Worm (Caenorhabditis elegans) whole organism, L2 larva: Measurements from ENCODE around the gene gpa-4.

Experiments
- C34F6.9 ChIP-seq: fragments of 150-350 bp; optimal IDR thresholded peaks from 2 replicates; lab custom pipeline; 2014; ENCODE audit warnings: missing biosample characterization, missing genetic modification characterization
- F13H6.1 ChIP-seq: sonication (generic microtip); optimal IDR thresholded peaks from 2 replicates; lab custom pipeline; 2016; ENCODE audit warnings: missing genetic modification characterization, missing compliant biosample characterization
- R02D3.7 ChIP-seq: fragments of 150-350 bp; optimal IDR thresholded peaks from 2 replicates; lab custom pipeline; 2014; ENCODE audit warnings: missing biosample characterization, missing genetic modification characterization
- Y55F3AM.14 ChIP-seq: fragments of 200-800 bp; sonication (Bioruptor generic); optimal IDR thresholded peaks from 2 replicates; lab custom pipeline; 2018; ENCODE audit warnings: mild to moderate bottlenecking, missing genetic modification characterization, missing compliant biosample characterization
- ZK546.5 ChIP-seq: sonication (generic microtip); optimal IDR thresholded peaks from 2 replicates; lab custom pipeline; 2017; ENCODE audit warnings: missing biosample characterization, missing genetic modification characterization
- alr-1 ChIP-seq: fragments of 150-350 bp; optimal IDR thresholded peaks from 2 replicates; lab custom pipeline; 2014; ENCODE audit warnings: missing biosample characterization, missing genetic modification characterization
- aly-2 ChIP-seq: fragments of 150-350 bp; optimal IDR thresholded peaks from 2 replicates; lab custom pipeline; 2014; ENCODE audit warnings: missing biosample characterization, missing genetic modification characterization
- ama-1 ChIP-seq: fragments of 150-350 bp; optimal IDR thresholded peaks from 2 replicates; lab custom pipeline; 2018; ENCODE audit warnings: inconsistent platforms
- blmp-1 ChIP-seq: sonication (generic microtip); optimal IDR thresholded peaks from 2 replicates; lab custom pipeline; 2017; ENCODE audit warnings: missing genetic modification characterization, mild to moderate bottlenecking, missing compliant biosample characterization, antibody characterized with exemption, moderate library complexity; ENCODE audit not compliant: insufficient read depth
- ceh-16 ChIP-seq: fragments of 150-350 bp; optimal IDR thresholded peaks from 2 replicates; lab custom pipeline; 2014; ENCODE audit warnings: missing biosample characterization, missing genetic modification characterization
- ceh-82 ChIP-seq: fragments of 150-350 bp; optimal IDR thresholded peaks from 2 replicates; lab custom pipeline; 2014; ENCODE audit warnings: missing biosample characterization, missing genetic modification characterization
- crh-2 ChIP-seq: sonication (generic microtip); optimal IDR thresholded peaks from 2 replicates; lab custom pipeline; 2017; ENCODE audit warnings: missing biosample characterization, missing genetic modification characterization
- dmd-4 ChIP-seq: sonication (generic microtip); optimal IDR thresholded peaks from 2 replicates; lab custom pipeline; 2017; ENCODE audit warnings: missing biosample characterization, missing genetic modification characterization
- egl-27 ChIP-seq: sonication (generic microtip); optimal IDR thresholded peaks from 3 replicates; lab custom pipeline; 2017; ENCODE audit warnings: missing biosample characterization, missing genetic modification reagents, missing genetic modification characterization
- elt-1 ChIP-seq: fragments of 150-350 bp; optimal IDR thresholded peaks from 2 replicates; lab custom pipeline; 2014; ENCODE audit warnings: missing biosample characterization, missing genetic modification characterization
- elt-3 ChIP-seq: sonication (generic microtip); optimal IDR thresholded peaks from 2 replicates; lab custom pipeline; 2017; ENCODE audit warnings: missing biosample characterization, missing genetic modification characterization
- fos-1 ChIP-seq: fragments of 150-350 bp; optimal IDR thresholded peaks from 2 replicates; lab custom pipeline; 2014; ENCODE audit warnings: missing biosample characterization, missing genetic modification characterization
- gmeb-1 ChIP-seq: fragments of 150-350 bp; optimal IDR thresholded peaks from 2 replicates; lab custom pipeline; 2014; ENCODE audit warnings: missing biosample characterization, missing genetic modification characterization
- lin-11 ChIP-seq: fragments of 150-350 bp; sonication (generic microtip); optimal IDR thresholded peaks from 2 replicates; lab custom pipeline; 2014; ENCODE audit warnings: missing biosample characterization, missing genetic modification characterization, inconsistent platforms, mixed read lengths
- lin-13 ChIP-seq: fragments of 150-350 bp; optimal IDR thresholded peaks from 2 replicates; lab custom pipeline; 2014; ENCODE audit warnings: missing biosample characterization, missing genetic modification reagents, missing genetic modification characterization
- lin-39 ChIP-seq: fragments of 150-350 bp; optimal IDR thresholded peaks from 2 replicates; lab custom pipeline; 2014; ENCODE audit warnings: missing biosample characterization, missing genetic modification reagents, missing genetic modification characterization
- lsy-2 ChIP-seq, 2 experiments: fragments of 150-350 bp in 1 of 2; sonication (generic microtip) in 1 of 2; optimal IDR thresholded peaks; 2 replicates each; lab custom pipeline; 2014 to 2017; ENCODE audit warnings: missing biosample characterization in 2 of 2, missing genetic modification characterization in 2 of 2
- mab-5 ChIP-seq: fragments of 150-350 bp; optimal IDR thresholded peaks from 2 replicates; lab custom pipeline; 2014; ENCODE audit warnings: missing biosample characterization, missing genetic modification characterization
- mbf-1 ChIP-seq: sonication (generic microtip); optimal IDR thresholded peaks from 2 replicates; lab custom pipeline; 2017; ENCODE audit warnings: missing biosample characterization, missing genetic modification characterization
- mdl-1 ChIP-seq, 2 experiments: fragments of 150-350 bp in 1 of 2; sonication (generic microtip) in 1 of 2; optimal IDR thresholded peaks; 2 replicates each; lab custom pipeline; 2017; ENCODE audit warnings: missing biosample characterization in 2 of 2, missing genetic modification characterization in 2 of 2
- nhr-10 ChIP-seq: sonication (generic microtip); optimal IDR thresholded peaks from 2 replicates; lab custom pipeline; 2017; ENCODE audit warnings: missing biosample characterization, missing genetic modification characterization
- nhr-11 ChIP-seq: fragments of 150-350 bp; optimal IDR thresholded peaks from 2 replicates; lab custom pipeline; 2014; ENCODE audit warnings: missing biosample characterization, missing genetic modification characterization
- nhr-12 ChIP-seq: fragments of 150-350 bp; optimal IDR thresholded peaks from 2 replicates; lab custom pipeline; 2014; ENCODE audit warnings: missing biosample characterization, missing genetic modification characterization
- nhr-129 ChIP-seq: fragments of 150-350 bp; optimal IDR thresholded peaks from 2 replicates; lab custom pipeline; 2014; ENCODE audit warnings: missing biosample characterization, missing genetic modification characterization
- nhr-21 ChIP-seq: fragments of 150-350 bp; optimal IDR thresholded peaks from 2 replicates; lab custom pipeline; 2014; ENCODE audit warnings: missing biosample characterization, missing genetic modification characterization
- nhr-23 ChIP-seq: fragments of 150-350 bp; optimal IDR thresholded peaks from 2 replicates; lab custom pipeline; 2014; ENCODE audit warnings: missing biosample characterization, missing genetic modification reagents, missing genetic modification characterization
- nhr-237 ChIP-seq: fragments of 150-350 bp; optimal IDR thresholded peaks from 2 replicates; lab custom pipeline; 2014; ENCODE audit warnings: missing biosample characterization, missing genetic modification characterization
- nhr-25 ChIP-seq: fragments of 150-350 bp; sonication (generic microtip); optimal IDR thresholded peaks from 3 replicates; lab custom pipeline; 2014; ENCODE audit warnings: missing biosample characterization, missing genetic modification characterization
- nhr-6 ChIP-seq: fragments of 150-350 bp; optimal IDR thresholded peaks from 2 replicates; lab custom pipeline; 2014; ENCODE audit warnings: missing biosample characterization, missing genetic modification characterization
- nhr-77 ChIP-seq: fragments of 150-350 bp; optimal IDR thresholded peaks from 2 replicates; lab custom pipeline; 2014; ENCODE audit warnings: missing biosample characterization, missing genetic modification characterization
- peb-1 ChIP-seq: fragments of 150-350 bp; optimal IDR thresholded peaks from 2 replicates; lab custom pipeline; 2014; ENCODE audit warnings: missing biosample characterization, missing genetic modification characterization
- sem-4 ChIP-seq: fragments of 150-350 bp; optimal IDR thresholded peaks from 2 replicates; lab custom pipeline; 2014; ENCODE audit warnings: missing biosample characterization, missing genetic modification reagents, missing genetic modification characterization
- skn-1 ChIP-seq: sonication (generic microtip); optimal IDR thresholded peaks from 2 replicates; lab custom pipeline; 2017; ENCODE audit warnings: missing biosample characterization, missing genetic modification characterization
- sma-3 ChIP-seq: sonication (generic microtip); optimal IDR thresholded peaks from 2 replicates; lab custom pipeline; 2016; ENCODE audit warnings: missing genetic modification reagents, missing genetic modification characterization, missing compliant biosample characterization
- sma-9 ChIP-seq, 2 experiments: fragments of 150-350 bp in 1 of 2; sonication (generic microtip) in 1 of 2; optimal IDR thresholded peaks; 2 replicates each; lab custom pipeline; 2014 to 2016; ENCODE audit warnings: missing genetic modification characterization in 2 of 2, mild to moderate bottlenecking in 1 of 2, missing biosample characterization in 1 of 2, missing compliant biosample characterization in 1 of 2, missing genetic modification reagents in 1 of 2, moderate library complexity in 1 of 2
- snpc-4 ChIP-seq: fragments of 150-350 bp; optimal IDR thresholded peaks from 2 replicates; lab custom pipeline; 2014; ENCODE audit warnings: missing biosample characterization, missing genetic modification characterization
- unc-39 ChIP-seq: fragments of 150-350 bp; optimal IDR thresholded peaks from 2 replicates; lab custom pipeline; 2014; ENCODE audit warnings: missing biosample characterization, missing genetic modification characterization
- unc-55 ChIP-seq: fragments of 150-350 bp; sonication (generic microtip); optimal IDR thresholded peaks from 3 replicates; lab custom pipeline; 2014; ENCODE audit warnings: missing biosample characterization, missing genetic modification reagents, missing genetic modification characterization
- unc-62 ChIP-seq: fragments of 150-350 bp; optimal IDR thresholded peaks from 2 replicates; lab custom pipeline; 2014; ENCODE audit warnings: missing biosample characterization, missing genetic modification reagents, missing genetic modification characterization
- zag-1 ChIP-seq: fragments of 150-350 bp; optimal IDR thresholded peaks from 2 replicates; lab custom pipeline; 2014; ENCODE audit warnings: missing biosample characterization, missing genetic modification characterization
- ztf-1 ChIP-seq: fragments of 200-800 bp; sonication (Bioruptor generic); conservative IDR thresholded peaks from 2 replicates; pipeline ENCODE4 v1.3.6; 2022; ENCODE audit warnings: missing genetic modification characterization, missing compliant biosample characterization
- ztf-11 ChIP-seq: sonication (generic microtip); optimal IDR thresholded peaks from 2 replicates; lab custom pipeline; 2017; ENCODE audit warnings: missing biosample characterization, missing genetic modification characterization
- ztf-4 ChIP-seq: fragments of 150-350 bp; optimal IDR thresholded peaks from 2 replicates; lab custom pipeline; 2014; ENCODE audit warnings: missing biosample characterization, missing genetic modification characterization

gpa-4 gene

ce11 chrIV:390279-390678, 11.2 kb upstream of the gpa-4 start, which contains the start of the genes ears-2 and uncp-18 (continued):
- TF ChIP-seq peb-1 (tag; lab: Kevin White, UChicago) (no peak), dmd-4 (tag; lab: Kevin White, UChicago) (no peak), nhr-77 (tag; lab: Kevin White, UChicago) (peak; percentile 39), ceh-16 (peak; percentile 25), nhr-10 (tag; lab: Kevin White, UChicago) (peak; percentile 53), aly-2 (tag; lab: Kevin White, UChicago) (no peak), egl-27 (tag; lab: Kevin White, UChicago) (peak; percentile 62), zag-1 (tag; lab: Kevin White, UChicago) (peak; percentile 40), sem-4 (peak; percentile 88), Y55F3AM.14 (peak; percentile 74), sma-3 (GFP tag; lab: Kevin White, UChicago) (peak; percentile 97), ztf-1 (GFP tag; lab: Robert Waterston, UW) (no peak), nhr-11 (peak; percentile 36), sma-9 (GFP tag; optimal IDR thresholded peaks at IDR 0.05; lab: Kevin White, UChicago) (peak; percentile 93), sma-9 (tag; optimal IDR thresholded peaks at IDR 0.05; lab: Kevin White, UChicago) (no peak), R02D3.7 (peak; percentile 36), gmeb-1 (tag; lab: Kevin White, UChicago) (peak; percentile 85), nhr-6 (tag; lab: Kevin White, UChicago) (peak; percentile 86), nhr-25 (tag; lab: Kevin White, UChicago) (peak; percentile 88), elt-1 (tag; lab: Kevin White, UChicago) (no peak)

- TF ChIP-seq unc-39 (no peak), ztf-1 (GFP tag; lab: Robert Waterston, UW) (no peak), skn-1 (tag; lab: Kevin White, UChicago) (no peak), nhr-129 (tag; lab: Kevin White, UChicago) (peak; percentile 81), lin-13 (GFP tag; lab: Kevin White, UChicago) (peak; percentile 49), nhr-237 (tag; lab: Kevin White, UChicago) (no peak), C34F6.9 (peak; percentile 92), ceh-82 (tag; lab: Kevin White, UChicago) (no peak), lin-11 (tag; lab: Kevin White, UChicago) (peak; percentile 45), zag-1 (tag; lab: Kevin White, UChicago) (no peak), crh-2 (peak; percentile 71), sem-4 (no peak), unc-62 (GFP tag; lab: Kevin White, UChicago) (no peak), lin-39 (tag; lab: Kevin White, UChicago) (no peak), aly-2 (tag; lab: Kevin White, UChicago) (no peak), elt-1 (tag; lab: Kevin White, UChicago) (no peak), ama-1 (no peak), sma-9 (GFP tag; optimal IDR thresholded peaks at IDR 0.05; lab: Kevin White, UChicago) (peak; percentile 52), sma-9 (tag; optimal IDR thresholded peaks at IDR 0.05; lab: Kevin White, UChicago) (no peak), alr-1 (tag; lab: Kevin White, UChicago) (no peak), nhr-25 (tag; lab: Kevin White, UChicago) (peak; percentile 47), F13H6.1 (tag; lab: Kevin White, UChicago) (peak; percentile 52), blmp-1 (tag; lab: Kevin White, UChicago) (peak; percentile 3), nhr-21 (tag; lab: Kevin White, UChicago) (peak; percentile 51), ztf-11 (tag; lab: Kevin White, UChicago) (no peak), dmd-4 (tag; lab: Kevin White, UChicago) (no peak), nhr-12 (tag; lab: Kevin White, UChicago) (no peak), unc-55 (GFP tag; lab: Kevin White, UChicago) (peak; percentile 86), lsy-2 (tag; optimal IDR thresholded peaks at IDR 0.05; lab: Kevin White, UChicago) (peak; percentile 96 to 99), nhr-6 (tag; lab: Kevin White, UChicago) (peak; percentile 2), snpc-4 (tag; lab: Kevin White, UChicago) (no peak), sma-3 (GFP tag; lab: Kevin White, UChicago) (peak; percentile 58), mab-5 (tag; lab: Kevin White, UChicago) (peak; percentile 11), ZK546.5 (tag; lab: Kevin White, UChicago) (no peak), ceh-16 (no peak), ztf-4 (tag; lab: Kevin White, UChicago) (no peak), gmeb-1 (tag; lab: Kevin White, UChicago) (peak; percentile 75), nhr-77 (tag; lab: Kevin White, UChicago) (no peak), R02D3.7 (no peak), elt-3 (tag; lab: Kevin White, UChicago) (no peak), peb-1 (tag; lab: Kevin White, UChicago) (no peak), mbf-1 (tag; lab: Kevin White, UChicago) (no peak), egl-27 (tag; lab: Kevin White, UChicago) (no peak), fos-1 (tag; lab: Kevin White, UChicago) (peak; percentile 30), Y55F3AM.14 (no peak), nhr-23 (tag; lab: Kevin White, UChicago) (no peak), nhr-11 (no peak), mdl-1 (tag; optimal IDR thresholded peaks at IDR 0.05; lab: Kevin White, UChicago) (no peak), nhr-10 (tag; lab: Kevin White, UChicago) (no peak)
Observed at ce11 chrIV:393409-393930, 8.0 kb upstream of the gpa-4 start, which contains the start of the genes T07A9.15 and nog-1. TSS of gene T07A9.15 (minus strand) at chrIV:393546. TSS of gene nog-1 (plus strand) at chrIV:393880.
